Fruit fly (Drosophila melanogaster): ENCODE measurements around the gene CG9588.

dm6 chr3R:13665992-13666391, 10.5 kb downstream of the CG9588 start:
- no peak for TF ChIP-seq CG4360 (GFP tag; IDR thresholded peaks at IDR 0.05)
- TF ChIP-seq sr (GFP tag; IDR thresholded peaks at IDR 0.05), result no peak
- no peak for TF ChIP-seq crp (GFP tag; optimal IDR thresholded peaks at IDR 0.05)
- TF ChIP-seq HHEX (GFP tag; optimal IDR thresholded peaks at IDR 0.05), result no peak
- no peak for TF ChIP-seq D (optimal IDR thresholded peaks at IDR 0.05)
- TF ChIP-seq D (GFP tag; optimal IDR thresholded peaks at IDR 0.05), result no peak
- no peak for TF ChIP-seq NFAT (GFP tag; IDR thresholded peaks at IDR 0.05)
- no peak for TF ChIP-seq CG11696 (GFP tag; IDR thresholded peaks at IDR 0.05)
- no peak for TF ChIP-seq CG4404 (GFP tag; IDR thresholded peaks at IDR 0.05)
- no peak for TF ChIP-seq ase (GFP tag; IDR thresholded peaks at IDR 0.05)
- TF ChIP-seq amos (GFP tag; IDR thresholded peaks at IDR 0.05; ENCODE audit: partially characterized antibody), result no peak
- no peak for TF ChIP-seq CG33213 (GFP tag; optimal IDR thresholded peaks at IDR 0.05)
- no peak for TF ChIP-seq CG12659 (GFP tag; optimal IDR thresholded peaks at IDR 0.05)
- TF ChIP-seq sisA (GFP tag; IDR thresholded peaks at IDR 0.05), result no peak
